Fruit fly (Drosophila melanogaster) whole organism, embryonic: ENCODE measurements around the gene Enoph.

ENCODE experiments used
- Ada2b ChIP-seq: fragments of 200-800 bp; sonication (Bioruptor generic); IDR thresholded peaks from 2 replicates; pipeline ENCODE4 v1.3.6; 2022; ENCODE audit warnings: missing biosample characterization, missing genetic modification characterization
- Adf1 ChIP-seq: fragments of 200-800 bp; sonication (Bioruptor generic); IDR thresholded peaks from 2 replicates; pipeline ENCODE4 v1.3.6; 2022; ENCODE audit warnings: missing biosample characterization, missing genetic modification characterization
- Awh ChIP-seq: fragments of 200-800 bp; sonication (Bioruptor generic); IDR thresholded peaks from 2 replicates; pipeline ENCODE4, ENCODE4 v1.3.6; 2022; ENCODE audit warnings: missing biosample characterization, missing genetic modification characterization
- C15 ChIP-seq: fragments of 200-800 bp; sonication (Bioruptor generic); IDR thresholded peaks from 3 replicates; pipeline ENCODE4 v1.3.6; 2022; ENCODE audit warnings: missing biosample characterization, missing genetic modification characterization
- CG10565 ChIP-seq: fragments of 200-800 bp; sonication (Bioruptor generic); optimal IDR thresholded peaks from 3 replicates; lab custom pipeline; 2016; ENCODE audit warnings: missing biosample characterization, mild to moderate bottlenecking, missing genetic modification characterization
- CG11093 ChIP-seq: fragments of 200-800 bp; sonication (Bioruptor generic); IDR thresholded peaks from 3 replicates; pipeline ENCODE4 v1.3.6; 2022; ENCODE audit warnings: missing biosample characterization, missing genetic modification characterization
- CG11696 ChIP-seq: fragments of 200-800 bp; sonication (Bioruptor generic); IDR thresholded peaks from 2 replicates; pipeline ENCODE4 v1.3.6; 2022; ENCODE audit warnings: missing biosample characterization, missing genetic modification characterization
- CG13775 ChIP-seq: fragments of 200-800 bp; sonication (Bioruptor generic); optimal IDR thresholded peaks from 3 replicates; lab custom pipeline; 2017; ENCODE audit warnings: missing biosample characterization, mild to moderate bottlenecking, missing genetic modification characterization
- CG14050 ChIP-seq: fragments of 200-800 bp; sonication (Bioruptor generic); IDR thresholded peaks from 3 replicates; pipeline ENCODE4 v1.3.6; 2022; ENCODE audit warnings: missing biosample characterization, missing genetic modification characterization
- CG1529 ChIP-seq: fragments of 200-800 bp; sonication (Bioruptor generic); optimal IDR thresholded peaks from 3 replicates; lab custom pipeline; 2018; ENCODE audit warnings: missing biosample characterization, missing genetic modification characterization
- CG15514 ChIP-seq: fragments of 200-800 bp; sonication (Bioruptor generic); optimal IDR thresholded peaks from 3 replicates; lab custom pipeline; 2017; ENCODE audit warnings: missing biosample characterization, missing genetic modification characterization, mild to moderate bottlenecking, moderate library complexity, missing genetic modification reagents
- CG17328 ChIP-seq: fragments of 200-800 bp; sonication (Bioruptor generic); IDR thresholded peaks from 2 replicates; pipeline ENCODE4 v1.3.6; 2022; ENCODE audit warnings: missing biosample characterization, missing genetic modification characterization
- CG17359 ChIP-seq: fragments of 200-800 bp; sonication (Bioruptor generic); optimal IDR thresholded peaks from 3 replicates; lab custom pipeline; 2018; ENCODE audit warnings: missing biosample characterization, mild to moderate bottlenecking, missing genetic modification characterization, moderate library complexity
- CG17385 ChIP-seq: fragments of 200-800 bp; sonication (Bioruptor generic); optimal IDR thresholded peaks from 3 replicates; lab custom pipeline; 2018; ENCODE audit warnings: missing biosample characterization, mild to moderate bottlenecking, missing genetic modification characterization
- CG18011 ChIP-seq: fragments of 200-800 bp; sonication (Bioruptor generic); optimal IDR thresholded peaks from 2 replicates; lab custom pipeline; 2017; ENCODE audit warnings: missing biosample characterization, missing genetic modification characterization, mild to moderate bottlenecking, moderate library complexity, missing genotype
- CG18764 ChIP-seq: fragments of 200-800 bp; sonication (Bioruptor generic); optimal IDR thresholded peaks from 3 replicates; lab custom pipeline; 2016; ENCODE audit warnings: missing biosample characterization, missing genetic modification characterization
- CG31441 ChIP-seq: fragments of 200-800 bp; sonication (Bioruptor generic); IDR thresholded peaks from 2 replicates; pipeline ENCODE4 v1.3.6; 2022; ENCODE audit warnings: missing biosample characterization, missing genetic modification characterization
- CG4328 ChIP-seq: fragments of 200-800 bp; sonication (Bioruptor generic); optimal IDR thresholded peaks from 3 replicates; lab custom pipeline; 2017; ENCODE audit warnings: missing biosample characterization, missing genetic modification reagents, missing genetic modification characterization
- CG7271 ChIP-seq: fragments of 200-800 bp; sonication (Bioruptor generic); optimal IDR thresholded peaks from 2 replicates; lab custom pipeline; 2018; ENCODE audit warnings: missing biosample characterization, mild to moderate bottlenecking, missing genetic modification characterization, moderate library complexity
- CG7745 ChIP-seq: fragments of 200-800 bp; sonication (Bioruptor generic); optimal IDR thresholded peaks from 2 replicates; lab custom pipeline; 2018; ENCODE audit warnings: missing biosample characterization, mild to moderate bottlenecking, missing genetic modification characterization, moderate library complexity
- CG9215 ChIP-seq: fragments of 200-800 bp; sonication (Bioruptor generic); IDR thresholded peaks from 2 replicates; pipeline ENCODE4 v1.3.6; 2022; ENCODE audit warnings: missing biosample characterization, missing genetic modification characterization
- CG9437 ChIP-seq: fragments of 200-800 bp; sonication (Bioruptor generic); optimal IDR thresholded peaks from 2 replicates; lab custom pipeline; 2018; ENCODE audit warnings: missing biosample characterization, mild to moderate bottlenecking, missing genetic modification characterization
- CoRest ChIP-seq: fragments of 200-800 bp; sonication (Bioruptor generic); optimal IDR thresholded peaks from 3 replicates; lab custom pipeline; 2018; ENCODE audit warnings: missing biosample characterization, mild to moderate bottlenecking, missing genetic modification characterization, moderate library complexity
- Doc2 ChIP-seq: fragments of 200-800 bp; sonication (Bioruptor generic); IDR thresholded peaks from 2 replicates; pipeline ENCODE4 v1.3.6; 2022; ENCODE audit warnings: missing biosample characterization, missing genetic modification characterization
- Drgx ChIP-seq: fragments of 200-800 bp; sonication (Bioruptor generic); IDR thresholded peaks from 2 replicates; pipeline ENCODE4 v1.3.6; 2022; ENCODE audit warnings: missing biosample characterization, missing genetic modification characterization
- Ets65A ChIP-seq: fragments of 200-800 bp; sonication (Bioruptor generic); peaks from one replicate; lab custom pipeline; 2016; ENCODE audit warnings: missing biosample characterization, missing genetic modification characterization
- HHEX ChIP-seq: fragments of 200-800 bp; sonication (Bioruptor generic); optimal IDR thresholded peaks from 3 replicates; lab custom pipeline; 2017; ENCODE audit warnings: missing biosample characterization, mild to moderate bottlenecking, missing genetic modification characterization, missing genetic modification reagents
- HLH4C ChIP-seq: fragments of 200-800 bp; sonication (Bioruptor generic); IDR thresholded peaks from 3 replicates; pipeline ENCODE4 v1.3.6; 2022; ENCODE audit warnings: missing biosample characterization, missing genetic modification characterization; ENCODE audit not compliant: partially characterized antibody
- Hmr ChIP-seq: fragments of 200-800 bp; sonication (Bioruptor generic); optimal IDR thresholded peaks from 3 replicates; lab custom pipeline; 2017; ENCODE audit warnings: mild to moderate bottlenecking, missing biosample characterization, missing genetic modification reagents, missing genetic modification characterization
- Meics ChIP-seq: fragments of 200-800 bp; sonication (Bioruptor generic); optimal IDR thresholded peaks from 2 replicates; lab custom pipeline; 2017; ENCODE audit warnings: missing biosample characterization, mild to moderate bottlenecking, missing genetic modification characterization
- Ssrp ChIP-seq: fragments of 200-800 bp; sonication (Bioruptor generic); optimal IDR thresholded peaks from 2 replicates; lab custom pipeline; 2018; ENCODE audit warnings: missing biosample characterization, mild to moderate bottlenecking, missing genetic modification characterization, moderate library complexity
- al ChIP-seq: fragments of 200-800 bp; sonication (Bioruptor generic); IDR thresholded peaks from 2 replicates; pipeline ENCODE4 v1.3.6; 2022; ENCODE audit warnings: missing biosample characterization, missing genetic modification characterization
- bbx ChIP-seq: fragments of 200-800 bp; sonication (Bioruptor generic); IDR thresholded peaks from 2 replicates; pipeline ENCODE4 v1.3.6; 2022; ENCODE audit warnings: missing biosample characterization, missing genetic modification characterization; ENCODE audit not compliant: partially characterized antibody
- btn ChIP-seq: fragments of 200-800 bp; sonication (Bioruptor generic); optimal IDR thresholded peaks from 2 replicates; lab custom pipeline; 2016; ENCODE audit warnings: missing biosample characterization, missing genetic modification characterization
- chinmo ChIP-seq: fragments of 200-800 bp; sonication (Bioruptor generic); IDR thresholded peaks from 4 replicates; pipeline ENCODE4 v1.3.6; 2022; ENCODE audit warnings: missing biosample characterization, missing genetic modification characterization; ENCODE audit not compliant: partially characterized antibody
- gce ChIP-seq: fragments of 200-800 bp; sonication (Bioruptor generic); IDR thresholded peaks from 3 replicates; pipeline ENCODE4 v1.3.6; 2022; ENCODE audit warnings: missing biosample characterization, missing genetic modification characterization
- hkb ChIP-seq, 2 experiments: fragments of 200-800 bp in 1 of 2; fragments of >200 bp in 1 of 2; sonication (Bioruptor generic) in 1 of 2; IDR thresholded peaks in 1 of 2; optimal IDR thresholded peaks in 1 of 2; 2 replicates each; pipeline versions ENCODE4 v1.3.6 to Lab custom; 2017 to 2022; ENCODE audit warnings: missing biosample characterization in 1 of 2, missing genetic modification characterization in 1 of 2
- hth ChIP-seq: fragments of >200 bp; optimal IDR thresholded peaks from 2 replicates; lab custom pipeline; 2017; ENCODE audit warnings: inconsistent platforms
- ind ChIP-seq: fragments of 200-800 bp; sonication (Bioruptor generic); optimal IDR thresholded peaks from 3 replicates; lab custom pipeline; 2016; ENCODE audit warnings: missing biosample characterization, missing genetic modification characterization
- mam ChIP-seq: fragments of 200-800 bp; sonication (Bioruptor generic); optimal IDR thresholded peaks from 3 replicates; lab custom pipeline; 2016; ENCODE audit warnings: missing biosample characterization, missing genetic modification characterization
- mirr ChIP-seq: fragments of 200-800 bp; sonication (Bioruptor generic); optimal IDR thresholded peaks from 3 replicates; lab custom pipeline; 2018; ENCODE audit warnings: missing biosample characterization, mild to moderate bottlenecking, missing genetic modification characterization
- sc ChIP-seq, 3 experiments: fragments of >200 bp in 2 of 3; fragments of 200-800 bp in 1 of 3; sonication (Bioruptor generic) in 1 of 3; optimal IDR thresholded peaks; 2 replicates in 2 of 3; 3 replicates in 1 of 3; lab custom pipeline; 2017; ENCODE audit warnings: mild to moderate bottlenecking in 1 of 3, missing biosample characterization in 1 of 3, missing genetic modification characterization in 1 of 3, missing genetic modification reagents in 1 of 3
- scrt ChIP-seq: fragments of 200-800 bp; sonication (Bioruptor generic); optimal IDR thresholded peaks from 2 replicates; lab custom pipeline; 2018; ENCODE audit warnings: missing biosample characterization, mild to moderate bottlenecking, missing genetic modification characterization, moderate library complexity
- shn ChIP-seq: fragments of 200-800 bp; sonication (Bioruptor generic); optimal IDR thresholded peaks from 3 replicates; lab custom pipeline; 2016; ENCODE audit warnings: missing biosample characterization, missing genetic modification characterization
- sug ChIP-seq: fragments of 200-800 bp; optimal IDR thresholded peaks from 2 replicates; lab custom pipeline; 2019; ENCODE audit warnings: missing biosample characterization, mild to moderate bottlenecking, missing genetic modification characterization, moderate library complexity
- tx ChIP-seq: fragments of 200-800 bp; sonication (Bioruptor generic); optimal IDR thresholded peaks from 2 replicates; lab custom pipeline; 2016; ENCODE audit warnings: missing biosample characterization, missing genetic modification characterization
- unpg ChIP-seq: fragments of 200-800 bp; sonication (Bioruptor generic); optimal IDR thresholded peaks from 3 replicates; lab custom pipeline; 2018; ENCODE audit warnings: missing biosample characterization, mild to moderate bottlenecking, missing genetic modification characterization, moderate library complexity
- vnd ChIP-seq: fragments of 200-800 bp; sonication (Bioruptor generic); IDR thresholded peaks from 3 replicates; pipeline ENCODE4 v1.3.6; 2022; ENCODE audit warnings: missing biosample characterization, missing genetic modification characterization; ENCODE audit not compliant: partially characterized antibody

The Enoph gene

DNA sequence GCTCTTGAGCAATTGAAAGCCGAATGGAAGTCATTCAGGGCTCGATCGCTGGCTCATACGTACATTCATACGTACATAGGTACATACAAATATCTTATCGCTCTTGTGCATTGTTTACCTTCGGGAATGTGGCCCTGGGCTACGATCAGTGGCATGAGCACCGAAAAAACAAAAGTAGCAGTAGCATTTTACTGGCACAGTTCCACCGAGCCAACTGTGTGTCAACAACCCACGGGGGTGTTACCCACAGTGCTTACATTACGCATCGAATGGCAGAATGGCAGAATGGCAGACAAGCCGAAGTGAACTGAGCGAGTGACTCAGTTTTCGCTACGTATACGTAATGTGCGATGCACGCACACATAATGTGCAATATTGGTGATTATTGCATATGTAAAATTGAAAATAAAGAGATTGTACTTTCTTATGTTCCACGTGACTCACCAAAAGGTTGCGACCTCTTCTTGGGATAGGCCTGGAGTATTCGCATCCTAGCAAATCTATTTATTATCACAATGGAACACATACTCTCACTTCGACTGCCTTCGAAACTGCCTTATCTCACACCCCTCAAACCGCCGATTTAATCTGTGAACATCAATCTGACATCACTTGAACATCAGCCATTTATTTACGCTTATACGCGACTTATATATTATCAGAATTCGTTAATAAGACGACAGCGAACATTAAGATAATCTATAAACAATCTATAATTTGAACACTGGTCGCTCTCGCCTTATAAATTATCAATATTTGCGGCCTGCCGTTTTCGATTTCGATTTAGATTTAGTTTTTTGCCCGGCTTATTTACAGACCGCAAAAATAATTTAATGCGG, 46.7 kb upstream of the Enoph start (continued):
- TF ChIP-seq CG1529 (GFP tag; lab: Kevin White, UChicago) (no peak), vnd (GFP tag; lab: Robert Waterston, UW) (no peak), CG11696 (GFP tag; lab: Robert Waterston, UW) (no peak), Adf1 (no peak), CG10565 (GFP tag; lab: Kevin White, UChicago) (no peak), CG14050 (GFP tag; lab: Robert Waterston, UW) (no peak), CG15514 (GFP tag; lab: Kevin White, UChicago) (no peak), unpg (no peak), CG4328 (GFP tag; lab: Kevin White, UChicago) (peak; percentile 1), Hmr (GFP tag; lab: Kevin White, UChicago) (no peak), Ada2b (no peak), Ssrp (tag; lab: Kevin White, UChicago) (no peak), sug (tag; lab: Kevin White, UChicago) (peak; percentile 60), C15 (GFP tag; lab: Robert Waterston, UW) (no peak), sc (optimal IDR thresholded peaks at IDR 0.05; lab: Kevin White, UChicago) (no peak), sc (GFP tag; optimal IDR thresholded peaks at IDR 0.05; lab: Kevin White, UChicago) (no peak), shn (GFP tag; lab: Kevin White, UChicago) (no peak), ind (GFP tag; lab: Kevin White, UChicago) (no peak), mam (no peak), bbx (GFP tag; lab: Robert Waterston, UW) (no peak), btn (no peak), CG18011 (GFP tag; lab: Kevin White, UChicago) (no peak), CoRest (tag; lab: Kevin White, UChicago) (no peak), Doc2 (GFP tag; lab: Robert Waterston, UW) (no peak), CG7745 (no peak), CG31441 (no peak), gce (GFP tag; lab: Robert Waterston, UW) (peak; percentile 15; the same call in 1 of the 3 replicates), CG17359 (no peak), HLH4C (GFP tag; lab: Robert Waterston, UW) (no peak), chinmo (GFP tag; lab: Robert Waterston, UW) (0 out of 4 replicates have a peak, but pooled peaks have one; percentile 39), CG7271 (tag; lab: Kevin White, UChicago) (no peak), CG11093 (GFP tag; lab: Robert Waterston, UW) (no peak), CG9215 (no peak), CG18764 (GFP tag; lab: Kevin White, UChicago) (no peak), CG13775 (no peak), Drgx (no peak), tx (GFP tag; lab: Kevin White, UChicago) (no peak), Awh (GFP tag; lab: Robert Waterston, UW) (no peak), scrt (GFP tag; lab: Kevin White, UChicago) (no peak), Ets65A (GFP tag; lab: Kevin White, UChicago) (no peak), mirr (GFP tag; lab: Kevin White, UChicago) (no peak), hth (lab: Kevin White, UChicago) (no peak), CG17328 (GFP tag; lab: Robert Waterston, UW) (0 out of 2 replicates have a peak, but pooled peaks have one; percentile 6), al (GFP tag; lab: Robert Waterston, UW) (no peak), Meics (GFP tag; lab: Kevin White, UChicago) (no peak), CG9437 (GFP tag; lab: Kevin White, UChicago) (no peak), hkb (optimal IDR thresholded peaks at IDR 0.05; lab: Kevin White, UChicago) (no peak), hkb (GFP tag; IDR thresholded peaks at IDR 0.05; lab: Robert Waterston, UW) (peak; percentile 30; the same call in 1 of the 2 replicates), CG17385 (GFP tag; lab: Kevin White, UChicago) (no peak), HHEX (GFP tag; lab: Kevin White, UChicago) (no peak)
